Worm (Caenorhabditis elegans) whole organism, young adult: Measurements from ENCODE around the gene C49H3.6.

ENCODE experiments used
- Y53G8AR.9 ChIP-seq: fragments of 200-800 bp; sonication (Bioruptor generic); conservative IDR thresholded peaks from 2 replicates; pipeline ENCODE4 v1.3.6; 2022; ENCODE audit warnings: missing genetic modification reagents, missing genetic modification characterization, missing compliant biosample characterization
- egl-44 ChIP-seq: fragments of 200-800 bp; sonication (Bioruptor generic); IDR thresholded peaks from 2 replicates; pipeline ENCODE4 v1.3.6; 2022; ENCODE audit warnings: missing genetic modification reagents, missing genetic modification characterization, missing compliant biosample characterization
- mes-4 ChIP-seq: sonication (generic microtip); optimal IDR thresholded peaks from 2 replicates; lab custom pipeline; 2016; ENCODE audit warnings: missing genotype, missing genetic modification characterization, missing compliant biosample characterization
- rcor-1 ChIP-seq: fragments of 200-800 bp; sonication (Bioruptor generic); IDR thresholded peaks from 2 replicates; pipeline ENCODE4 v1.3.6; 2022; ENCODE audit warnings: missing genetic modification reagents, missing genetic modification characterization, missing compliant biosample characterization

ce11 chrIV:7870451-7870850, 33.1 kb upstream of the C49H3.6 start, which contains the start of gene T06C10.3:
- no peak for TF ChIP-seq egl-44 (GFP tag; lab: Robert Waterston, UW)
- TF ChIP-seq rcor-1 = no peak
- no peak for TF ChIP-seq mes-4 (tag; lab: Kevin White, UChicago)
- TF ChIP-seq Y53G8AR.9 (GFP tag; lab: Robert Waterston, UW) = no peak
